Fruit fly (Drosophila melanogaster) whole organism, prepupa: ENCODE data around the gene PH4alphaPV.
A peak's percentile ranks its signal among the peaks of the same experiment; 100 is the strongest.

ENCODE experiments used
- Blimp-1 ChIP-seq: fragments of 200-800 bp; sonication (Bioruptor generic); optimal IDR thresholded peaks from 3 replicates; lab custom pipeline; 2017; ENCODE audit warnings: missing biosample characterization, missing genetic modification characterization, mild to moderate bottlenecking, moderate library complexity, missing genetic modification reagents
- CG11902 ChIP-seq: fragments of 200-800 bp; sonication (Bioruptor generic); optimal IDR thresholded peaks from 3 replicates; lab custom pipeline; 2016; ENCODE audit warnings: missing biosample characterization, missing genetic modification characterization
- CG16779 ChIP-seq: fragments of 200-800 bp; sonication (Bioruptor generic); optimal IDR thresholded peaks from 3 replicates; lab custom pipeline; 2017; ENCODE audit warnings: missing biosample characterization, mild to moderate bottlenecking, missing genetic modification characterization
- CG32006 ChIP-seq: fragments of 200-800 bp; sonication (Bioruptor generic); optimal IDR thresholded peaks from 3 replicates; lab custom pipeline; 2017; ENCODE audit warnings: missing biosample characterization, mild to moderate bottlenecking, missing genetic modification characterization
- CG6163 ChIP-seq: fragments of 200-800 bp; sonication (Bioruptor generic); IDR thresholded peaks from 3 replicates; pipeline ENCODE4 v1.3.6; 2022; ENCODE audit warnings: missing biosample characterization, missing genetic modification characterization
- CG6854 ChIP-seq: fragments of 200-800 bp; sonication (Bioruptor generic); optimal IDR thresholded peaks from 2 replicates; lab custom pipeline; 2017; ENCODE audit warnings: missing biosample characterization, mild to moderate bottlenecking, missing genetic modification characterization
- CG9139 ChIP-seq: fragments of 200-800 bp; sonication (Bioruptor generic); optimal IDR thresholded peaks from 3 replicates; lab custom pipeline; 2017; ENCODE audit warnings: missing biosample characterization, mild to moderate bottlenecking, missing genetic modification characterization
- fd85E ChIP-seq: fragments of 200-800 bp; sonication (Bioruptor generic); optimal IDR thresholded peaks from 3 replicates; lab custom pipeline; 2016; ENCODE audit warnings: missing biosample characterization, missing genetic modification characterization
- lz ChIP-seq: fragments of 200-800 bp; sonication (Bioruptor generic); optimal IDR thresholded peaks from 3 replicates; lab custom pipeline; 2016; ENCODE audit warnings: missing biosample characterization, missing genetic modification characterization

dm6 chr3R:30601440-30602256 lies 46.7 kb downstream of the PH4alphaPV start, which contains the start of the genes CG2246 and CG31021:
- TF ChIP-seq CG6854 (GFP tag; lab: Kevin White, UChicago) (no peak), CG11902 (GFP tag; lab: Kevin White, UChicago) (peak; percentile 9), Blimp-1 (GFP tag; lab: Kevin White, UChicago) (no peak), CG16779 (tag; lab: Kevin White, UChicago) (no peak), lz (peak; percentile 55), CG32006 (no peak), CG6163 (peak; percentile 54; the same call in 2 of the 3 replicates), CG9139 (GFP tag; lab: Kevin White, UChicago) (no peak), fd85E (GFP tag; lab: Kevin White, UChicago) (no peak)
